Fruit fly (Drosophila melanogaster): ENCODE data around the gene eIF4E7.

The eIF4E7 gene

dm6 chrX:1120896-1121295 lies 41.3 kb downstream of the eIF4E7 start:
- TF ChIP-seq CG15710 (tag; optimal IDR thresholded peaks at IDR 0.05), result no peak
- TF ChIP-seq CG8301 (tag; optimal IDR thresholded peaks at IDR 0.05), result no peak
- TF ChIP-seq CG14655 (GFP tag; optimal IDR thresholded peaks at IDR 0.05), result no peak
- no peak for TF ChIP-seq CG13204 (GFP tag; optimal IDR thresholded peaks at IDR 0.05)
- TF ChIP-seq D1 (tag; optimal IDR thresholded peaks at IDR 0.05), result no peak
- peak; percentile 47; the same call in 1 of the 2 replicates for TF ChIP-seq CG32121 (GFP tag; IDR thresholded peaks at IDR 0.05)
- no peak for TF ChIP-seq CG12605 (GFP tag; IDR thresholded peaks at IDR 0.05)
- no peak for TF ChIP-seq CG17806 (tag; optimal IDR thresholded peaks at IDR 0.05)
- peak; percentile 71 for TF ChIP-seq Ets98B (GFP tag; IDR thresholded peaks at IDR 0.05)
- TF ChIP-seq CG9948 (tag; optimal IDR thresholded peaks at IDR 0.05), result no peak
- no peak for TF ChIP-seq CG34367 (tag; optimal IDR thresholded peaks at IDR 0.05)
- TF ChIP-seq EcR (GFP tag; optimal IDR thresholded peaks at IDR 0.05), result no peak
- TF ChIP-seq CG8159 (tag; optimal IDR thresholded peaks at IDR 0.05), result no peak
- TF ChIP-seq CG10348 (GFP tag; IDR thresholded peaks at IDR 0.05), result no peak
- TF ChIP-seq rn (GFP tag; IDR thresholded peaks at IDR 0.05), result 0 out of 2 replicates have a peak, but pooled peaks have one; percentile 14
- peak; percentile 58 for TF ChIP-seq CG4496 (GFP tag; IDR thresholded peaks at IDR 0.05)
- TF ChIP-seq Snoo (tag; optimal IDR thresholded peaks at IDR 0.05), result no peak
- TF ChIP-seq fd96Ca (GFP tag; IDR thresholded peaks at IDR 0.05), result 0 out of 3 replicates have a peak, but pooled peaks have one; percentile 13
- peak; percentile 32 for TF ChIP-seq Pif1B (GFP tag; optimal IDR thresholded peaks at IDR 0.05)
- peak; percentile 31 for TF ChIP-seq Pif1A (GFP tag; optimal IDR thresholded peaks at IDR 0.05)

dm6 chrX:1120394-1120793 lies 41.8 kb downstream of the eIF4E7 start:
- TF ChIP-seq CG15710 (tag; optimal IDR thresholded peaks at IDR 0.05) (no peak), Pif1B (GFP tag; optimal IDR thresholded peaks at IDR 0.05) (no peak), Ets98B (GFP tag; IDR thresholded peaks at IDR 0.05) (no peak), CG32121 (GFP tag; IDR thresholded peaks at IDR 0.05) (no peak), CG13204 (GFP tag; optimal IDR thresholded peaks at IDR 0.05) (no peak), CG14655 (GFP tag; optimal IDR thresholded peaks at IDR 0.05) (no peak), rn (GFP tag; IDR thresholded peaks at IDR 0.05) (no peak), D1 (tag; optimal IDR thresholded peaks at IDR 0.05) (no peak), CG12605 (GFP tag; IDR thresholded peaks at IDR 0.05) (no peak), CG17806 (tag; optimal IDR thresholded peaks at IDR 0.05) (no peak), gl (tag; optimal IDR thresholded peaks at IDR 0.05) (no peak)

- peak; percentile 65 for TF ChIP-seq Pif1B (GFP tag; optimal IDR thresholded peaks at IDR 0.05)
- TF ChIP-seq CG15710 (tag; optimal IDR thresholded peaks at IDR 0.05), result no peak
- no peak for TF ChIP-seq gl (tag; optimal IDR thresholded peaks at IDR 0.05)
- peak; percentile 88 for TF ChIP-seq CG32121 (GFP tag; IDR thresholded peaks at IDR 0.05)
- no peak for TF ChIP-seq CG10348 (GFP tag; IDR thresholded peaks at IDR 0.05)
- peak; percentile 51 for TF ChIP-seq Pif1A (GFP tag; optimal IDR thresholded peaks at IDR 0.05)
- peak; percentile 90 for TF ChIP-seq CG4496 (GFP tag; IDR thresholded peaks at IDR 0.05)
- TF ChIP-seq EcR (GFP tag; optimal IDR thresholded peaks at IDR 0.05), result no peak
- TF ChIP-seq CG14655 (GFP tag; optimal IDR thresholded peaks at IDR 0.05), result peak; percentile 86
- peak; percentile 28 for TF ChIP-seq CG9948 (tag; optimal IDR thresholded peaks at IDR 0.05)
- 0 out of 2 replicates have a peak, but pooled peaks have one; percentile 42 for TF ChIP-seq rn (GFP tag; IDR thresholded peaks at IDR 0.05)
- TF ChIP-seq D1 (tag; optimal IDR thresholded peaks at IDR 0.05), result no peak
- no peak for TF ChIP-seq Snoo (tag; optimal IDR thresholded peaks at IDR 0.05)
- TF ChIP-seq CG13204 (GFP tag; optimal IDR thresholded peaks at IDR 0.05), result no peak
- TF ChIP-seq CG8301 (tag; optimal IDR thresholded peaks at IDR 0.05), result peak; percentile 80
- peak; percentile 22 for TF ChIP-seq CG17806 (tag; optimal IDR thresholded peaks at IDR 0.05)
- peak; percentile 86 for TF ChIP-seq fd96Ca (GFP tag; IDR thresholded peaks at IDR 0.05)
- TF ChIP-seq CG34367 (tag; optimal IDR thresholded peaks at IDR 0.05), result no peak
- TF ChIP-seq CG12605 (GFP tag; IDR thresholded peaks at IDR 0.05), result peak; percentile 68
- peak; percentile 89 for TF ChIP-seq Ets98B (GFP tag; IDR thresholded peaks at IDR 0.05)
Measured at dm6 chrX:1119174-1119573, 43.0 kb downstream of the eIF4E7 start.

- TF ChIP-seq rn (GFP tag; IDR thresholded peaks at IDR 0.05) (no peak), CG4496 (GFP tag; IDR thresholded peaks at IDR 0.05) (no peak), gl (tag; optimal IDR thresholded peaks at IDR 0.05) (no peak), CG32121 (GFP tag; IDR thresholded peaks at IDR 0.05) (no peak), CG8159 (tag; optimal IDR thresholded peaks at IDR 0.05) (no peak), CG34367 (tag; optimal IDR thresholded peaks at IDR 0.05) (no peak), CG9948 (tag; optimal IDR thresholded peaks at IDR 0.05) (no peak), Pif1B (GFP tag; optimal IDR thresholded peaks at IDR 0.05) (no peak), fd96Ca (GFP tag; IDR thresholded peaks at IDR 0.05) (no peak), CG14655 (GFP tag; optimal IDR thresholded peaks at IDR 0.05) (no peak), EcR (GFP tag; optimal IDR thresholded peaks at IDR 0.05) (no peak), D1 (tag; optimal IDR thresholded peaks at IDR 0.05) (no peak), Pif1A (GFP tag; optimal IDR thresholded peaks at IDR 0.05) (no peak), CG15710 (tag; optimal IDR thresholded peaks at IDR 0.05) (no peak), CG17806 (tag; optimal IDR thresholded peaks at IDR 0.05) (no peak)
Measured at dm6 chrX:1110185-1110584, 52.0 kb downstream of the eIF4E7 start.

- TF ChIP-seq CG8159 (tag; optimal IDR thresholded peaks at IDR 0.05) (no peak), CG9948 (tag; optimal IDR thresholded peaks at IDR 0.05) (no peak), CG4496 (GFP tag; IDR thresholded peaks at IDR 0.05) (no peak), gl (tag; optimal IDR thresholded peaks at IDR 0.05) (no peak), Snoo (tag; optimal IDR thresholded peaks at IDR 0.05) (no peak), EcR (GFP tag; optimal IDR thresholded peaks at IDR 0.05) (no peak), CG17806 (tag; optimal IDR thresholded peaks at IDR 0.05) (no peak), Ets98B (GFP tag; IDR thresholded peaks at IDR 0.05) (no peak), CG15710 (tag; optimal IDR thresholded peaks at IDR 0.05) (no peak), CG12605 (GFP tag; IDR thresholded peaks at IDR 0.05) (no peak)
Measured at dm6 chrX:1109302-1109701, 52.9 kb downstream of the eIF4E7 start.
